Fruit fly (Drosophila melanogaster) S2 (cell line): Measurements from ENCODE around the gene SPARC.

Experiments used
- CG8478 ChIP-seq: fragments of >200 bp; optimal IDR thresholded peaks from 2 replicates; lab custom pipeline; 2018
- CTCF ChIP-seq, 2 experiments: fragments of >200 bp; optimal IDR thresholded peaks; 2 replicates each; lab custom pipeline; 2018

DNA sequence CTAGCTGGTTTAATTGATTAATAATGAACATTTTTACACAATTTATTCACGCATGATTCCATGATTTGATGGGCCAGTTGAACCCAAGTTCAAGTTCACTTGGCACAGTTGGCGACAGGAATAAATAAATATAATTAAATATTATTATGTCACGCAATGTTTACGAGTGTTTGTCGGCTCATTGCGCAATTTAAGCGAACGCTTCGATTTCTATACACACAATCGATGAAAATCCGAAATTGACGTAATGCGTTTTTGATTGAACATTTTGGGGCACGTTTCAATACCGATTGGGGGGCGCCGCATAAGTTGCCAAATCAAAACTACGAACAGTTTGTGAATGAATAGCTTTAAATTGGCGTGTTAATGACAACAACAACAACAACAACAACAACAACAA, 25.5 kb upstream of the SPARC start:
- TF ChIP-seq CTCF (optimal IDR thresholded peaks at IDR 0.05; lab: Kevin White, UChicago) (no peak), CG8478 (lab: Kevin White, UChicago) (no peak)
